Worm (Caenorhabditis elegans): ENCODE data around the gene C39F7.5.
A peak's percentile ranks its signal among the peaks of the same experiment; 100 is the strongest.

The C39F7.5 gene

ce11 chrV:1220509-1220908 is 44.1 kb upstream of the C39F7.5 start, which contains the start of gene Y50D4A.10:
Gene Y50D4A.10, minus strand, starts transcription at chrV:1220565.
- no peak for TF ChIP-seq mcd-1 (GFP tag; IDR thresholded peaks at IDR 0.05)
- no peak for TF ChIP-seq dpl-1 (GFP tag; optimal IDR thresholded peaks at IDR 0.05)
- no peak for TF ChIP-seq Y53G8AR.9 (GFP tag; conservative IDR thresholded peaks at IDR 0.05)
- no peak for TF ChIP-seq cebp-2 (GFP tag; IDR thresholded peaks at IDR 0.05)
- no peak for TF ChIP-seq Y56A3A.18 (GFP tag; IDR thresholded peaks at IDR 0.05)
- TF ChIP-seq nfya-1 (tag; optimal IDR thresholded peaks at IDR 0.05; ENCODE audit: borderline replicate concordance, insufficient read depth) = no peak
- TF ChIP-seq zim-3 (tag; optimal IDR thresholded peaks at IDR 0.05) = no peak
- TF ChIP-seq ets-4 (GFP tag; optimal IDR thresholded peaks at IDR 0.05) = no peak
- TF ChIP-seq pbrm-1 (GFP tag; IDR thresholded peaks at IDR 0.05) = no peak
- TF ChIP-seq let-607 (tag; optimal IDR thresholded peaks at IDR 0.05) = no peak
- no peak for TF ChIP-seq F49E8.2 (tag; optimal IDR thresholded peaks at IDR 0.05; ENCODE audit: insufficient read depth)
- TF ChIP-seq ztf-3 (GFP tag; optimal IDR thresholded peaks at IDR 0.05) = no peak
- TF ChIP-seq snpc-3.4 (tag; optimal IDR thresholded peaks at IDR 0.05) = no peak
- no peak for TF ChIP-seq ceh-40 (GFP tag; IDR thresholded peaks at IDR 0.05)
- TF ChIP-seq ZK185.1 (tag; optimal IDR thresholded peaks at IDR 0.05; ENCODE audit: poor library complexity, severe bottlenecking) = no peak
- TF ChIP-seq snpc-4 (GFP tag; optimal IDR thresholded peaks at IDR 0.05) = no peak
- no peak for TF ChIP-seq snpc-4 (tag; optimal IDR thresholded peaks at IDR 0.05)
- no peak for TF ChIP-seq madf-6 (GFP tag; IDR thresholded peaks at IDR 0.05)
- no peak for TF ChIP-seq sptf-2 (GFP tag; optimal IDR thresholded peaks at IDR 0.05)
- no peak for TF ChIP-seq nhr-27 (tag; optimal IDR thresholded peaks at IDR 0.05)
- TF ChIP-seq F10E7.11 (tag; optimal IDR thresholded peaks at IDR 0.05) = no peak

ce11 chrV:1223559-1223958 is 41.0 kb upstream of the C39F7.5 start:
- no peak for TF ChIP-seq ztf-22 (GFP tag; optimal IDR thresholded peaks at IDR 0.05)
- no peak for TF ChIP-seq ztf-26 (tag; optimal IDR thresholded peaks at IDR 0.05)
- no peak for TF ChIP-seq dox-1 (GFP tag; IDR thresholded peaks at IDR 0.05)

- no peak for TF ChIP-seq hlh-26 (GFP tag; conservative IDR thresholded peaks at IDR 0.05)
- peak; percentile 0 for TF ChIP-seq rpc-1 (optimal IDR thresholded peaks at IDR 0.05)
- no peak for TF ChIP-seq rpc-1 (tag; optimal IDR thresholded peaks at IDR 0.05)
- TF ChIP-seq nfya-1 (tag; optimal IDR thresholded peaks at IDR 0.05; ENCODE audit: borderline replicate concordance, insufficient read depth) = no peak
- TF ChIP-seq let-526 (GFP tag; IDR thresholded peaks at IDR 0.05) = no peak
- no peak for TF ChIP-seq Y95B8A.8 (GFP tag; IDR thresholded peaks at IDR 0.05)
- no peak for TF ChIP-seq egrh-3 (GFP tag; IDR thresholded peaks at IDR 0.05)
- no peak for TF ChIP-seq ztf-18 (tag; optimal IDR thresholded peaks at IDR 0.05)
- no peak for TF ChIP-seq ekl-4 (GFP tag; IDR thresholded peaks at IDR 0.05)
- no peak for TF ChIP-seq him-1 (tag; optimal IDR thresholded peaks at IDR 0.05)
- no peak for TF ChIP-seq ztf-3 (GFP tag; optimal IDR thresholded peaks at IDR 0.05)
- no peak for TF ChIP-seq F22D6.2 (tag; optimal IDR thresholded peaks at IDR 0.05)
- TF ChIP-seq hsf-1 (GFP tag; IDR thresholded peaks at IDR 0.05) = peak; percentile 94
Observed at ce11 chrV:1226239-1226638, 38.3 kb upstream of the C39F7.5 start.
